Fruit fly (Drosophila melanogaster): ENCODE results near the gene CG14142.

DNA sequence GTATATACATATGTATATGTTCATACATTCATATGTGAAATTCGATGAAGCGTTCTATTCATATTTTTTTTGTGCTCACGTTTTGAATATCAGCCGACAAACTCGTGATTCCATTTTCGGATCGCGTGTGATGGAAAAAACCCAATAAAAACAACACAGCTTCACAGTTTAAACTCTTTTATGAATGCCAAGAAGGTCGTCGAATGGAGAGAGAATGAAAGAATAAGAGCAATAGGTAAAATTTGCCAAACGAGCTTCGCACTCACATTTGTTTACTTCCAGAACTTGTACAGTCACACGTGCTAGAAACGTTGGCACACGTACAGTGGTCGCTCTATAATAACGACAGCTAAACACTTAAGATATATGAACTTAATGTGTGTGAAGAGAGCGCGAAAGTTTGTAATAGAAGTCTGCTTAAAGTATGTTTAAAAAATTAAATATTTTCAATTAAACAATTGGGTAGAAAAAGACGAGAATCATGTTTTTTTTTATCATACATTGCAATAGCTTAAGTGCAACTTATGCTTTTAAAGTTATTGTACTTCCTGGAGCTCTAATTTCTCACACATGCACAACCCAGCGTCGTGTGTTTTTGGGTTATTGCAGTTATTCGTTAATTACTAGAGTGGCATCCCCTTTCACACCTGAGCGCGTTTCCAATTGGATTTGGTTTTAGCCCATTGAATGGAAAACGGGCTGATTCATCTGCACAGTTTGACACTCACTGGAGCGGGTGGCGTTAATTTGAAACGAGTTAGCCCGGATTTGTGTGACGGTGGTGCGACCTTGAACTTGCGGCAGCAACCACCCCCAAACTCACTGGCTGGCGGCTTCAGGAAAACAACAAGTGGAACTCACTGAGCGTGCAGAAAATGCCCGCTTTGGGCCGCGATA, 47.4 kb upstream of the CG14142 start:
- TF ChIP-seq psq (optimal IDR thresholded peaks at IDR 0.05) (no peak), usp (GFP tag; optimal IDR thresholded peaks at IDR 0.05) (no peak)
